Worm (Caenorhabditis elegans) whole organism, young adult: ENCODE measurements around the gene C04H5.1.

ENCODE experiments used
- B0035.1 ChIP-seq: sonication (generic microtip); optimal IDR thresholded peaks from 2 replicates; lab custom pipeline; 2016; ENCODE audit warnings: missing genetic modification characterization, mild to moderate bottlenecking, missing compliant biosample characterization, missing genotype, missing genetic modification reagents
- D2030.7 ChIP-seq: fragments of 200-800 bp; sonication (Bioruptor generic); IDR thresholded peaks from 2 replicates; pipeline ENCODE4 v1.3.6; 2022; ENCODE audit warnings: missing genetic modification reagents, missing genetic modification characterization, missing compliant biosample characterization
- F22D6.2 ChIP-seq: sonication (generic microtip); optimal IDR thresholded peaks from 2 replicates; lab custom pipeline; 2016; ENCODE audit warnings: mild to moderate bottlenecking, missing genetic modification characterization, missing compliant biosample characterization
- F23B12.7 ChIP-seq: sonication (generic microtip); optimal IDR thresholded peaks from 2 replicates; lab custom pipeline; 2017; ENCODE audit warnings: missing genetic modification characterization, mild to moderate bottlenecking, missing compliant biosample characterization, antibody characterized with exemption, moderate library complexity; ENCODE audit not compliant: insufficient read depth
- F33H1.4 ChIP-seq: fragments of 200-800 bp; sonication (Bioruptor generic); IDR thresholded peaks from 2 replicates; pipeline ENCODE4 v1.3.6; 2022; ENCODE audit warnings: missing genetic modification reagents, missing genetic modification characterization, missing compliant biosample characterization
- F52B5.7 ChIP-seq: sonication (generic microtip); optimal IDR thresholded peaks from 2 replicates; lab custom pipeline; 2016; ENCODE audit warnings: mild to moderate bottlenecking, missing genetic modification characterization, missing compliant biosample characterization
- ama-1 ChIP-seq, 3 experiments: fragments of 150-350 bp in 1 of 3; sonication (generic microtip) in 2 of 3; optimal IDR thresholded peaks; 2 replicates each; lab custom pipeline; 2014 to 2018; ENCODE audit warnings: missing biosample characterization in 2 of 3, missing genetic modification characterization in 2 of 3, missing genetic modification reagents in 2 of 3
- ceh-91 ChIP-seq: fragments of 200-800 bp; sonication (Bioruptor generic); IDR thresholded peaks from 2 replicates; pipeline ENCODE4 v1.3.6; 2022; ENCODE audit warnings: missing genetic modification reagents, missing genetic modification characterization, missing compliant biosample characterization
- chd-7 ChIP-seq: sonication (generic microtip); optimal IDR thresholded peaks from 2 replicates; lab custom pipeline; 2016; ENCODE audit warnings: mild to moderate bottlenecking, missing genetic modification characterization, moderate library complexity, missing compliant biosample characterization
- dox-1 ChIP-seq: fragments of 200-800 bp; sonication (Bioruptor generic); IDR thresholded peaks from 2 replicates; pipeline ENCODE4 v1.3.6; 2022; ENCODE audit warnings: missing genetic modification reagents, missing genetic modification characterization, missing compliant biosample characterization
- dpl-1 ChIP-seq: fragments of 150-350 bp; optimal IDR thresholded peaks from 2 replicates; lab custom pipeline; 2014; ENCODE audit warnings: missing biosample characterization, missing genetic modification reagents, missing genetic modification characterization
- efl-1 ChIP-seq: fragments of 150-350 bp; optimal IDR thresholded peaks from 2 replicates; lab custom pipeline; 2014; ENCODE audit warnings: missing biosample characterization, missing genetic modification reagents, missing genetic modification characterization
- egl-44 ChIP-seq: fragments of 200-800 bp; sonication (Bioruptor generic); IDR thresholded peaks from 2 replicates; pipeline ENCODE4 v1.3.6; 2022; ENCODE audit warnings: missing genetic modification reagents, missing genetic modification characterization, missing compliant biosample characterization
- ets-4 ChIP-seq: fragments of 200-800 bp; sonication (Bioruptor generic); optimal IDR thresholded peaks from 2 replicates; lab custom pipeline; 2018; ENCODE audit warnings: mild to moderate bottlenecking, missing genetic modification characterization, missing compliant biosample characterization
- fkh-3 ChIP-seq: sonication (generic microtip); optimal IDR thresholded peaks from 2 replicates; lab custom pipeline; 2016; ENCODE audit warnings: mild to moderate bottlenecking, missing genetic modification characterization, missing compliant biosample characterization
- him-1 ChIP-seq: sonication (generic microtip); optimal IDR thresholded peaks from 2 replicates; lab custom pipeline; 2016; ENCODE audit warnings: missing genotype, missing genetic modification reagents, missing genetic modification characterization, missing compliant biosample characterization
- hlh-26 ChIP-seq: fragments of 200-800 bp; sonication (Bioruptor generic); conservative IDR thresholded peaks from 2 replicates; pipeline ENCODE4 v1.3.6; 2022; ENCODE audit warnings: missing genetic modification reagents, missing genetic modification characterization, missing compliant biosample characterization
- hmg-20 ChIP-seq: fragments of 200-800 bp; sonication (Bioruptor generic); IDR thresholded peaks from 2 replicates; pipeline ENCODE4 v1.3.6; 2022; ENCODE audit warnings: missing genetic modification reagents, missing genetic modification characterization, missing compliant biosample characterization
- hrde-1 ChIP-seq: sonication (generic microtip); optimal IDR thresholded peaks from 2 replicates; lab custom pipeline; 2016; ENCODE audit warnings: missing genetic modification characterization, mild to moderate bottlenecking, missing compliant biosample characterization, moderate library complexity, missing genotype, missing genetic modification reagents, borderline replicate concordance
- let-526 ChIP-seq: fragments of 200-800 bp; sonication (Bioruptor generic); IDR thresholded peaks from 2 replicates; pipeline ENCODE4 v1.3.6; 2022; ENCODE audit warnings: missing genetic modification reagents, missing genetic modification characterization, missing compliant biosample characterization
- lin-54 ChIP-seq: fragments of 200-800 bp; sonication (Bioruptor generic); optimal IDR thresholded peaks from 2 replicates; lab custom pipeline; 2018; ENCODE audit warnings: mild to moderate bottlenecking, missing genetic modification characterization, missing compliant biosample characterization
- lir-1 ChIP-seq: fragments of 200-800 bp; sonication (Bioruptor generic); conservative IDR thresholded peaks from 2 replicates; pipeline ENCODE4 v1.3.6; 2022; ENCODE audit warnings: missing genetic modification reagents, missing genetic modification characterization, missing compliant biosample characterization
- lsl-1 ChIP-seq: fragments of 200-800 bp; sonication (Bioruptor generic); optimal IDR thresholded peaks from 2 replicates; lab custom pipeline; 2018; ENCODE audit warnings: mild to moderate bottlenecking, missing genetic modification characterization, moderate library complexity, missing compliant biosample characterization
- madf-6 ChIP-seq: fragments of 200-800 bp; sonication (Bioruptor generic); IDR thresholded peaks from 2 replicates; pipeline ENCODE4 v1.3.6; 2022; ENCODE audit warnings: missing genetic modification reagents, missing genetic modification characterization, missing compliant biosample characterization
- madf-8 ChIP-seq: fragments of 200-800 bp; sonication (Bioruptor generic); conservative IDR thresholded peaks from 2 replicates; pipeline ENCODE4 v1.3.6; 2022; ENCODE audit warnings: missing genetic modification reagents, missing genetic modification characterization, missing compliant biosample characterization
- mes-4 ChIP-seq: sonication (generic microtip); optimal IDR thresholded peaks from 2 replicates; lab custom pipeline; 2016; ENCODE audit warnings: missing genotype, missing genetic modification characterization, missing compliant biosample characterization
- nhr-27 ChIP-seq: fragments of 200-800 bp; sonication (Bioruptor generic); optimal IDR thresholded peaks from 2 replicates; lab custom pipeline; 2018; ENCODE audit warnings: mild to moderate bottlenecking, missing genetic modification characterization, moderate library complexity, missing compliant biosample characterization
- nhr-90 ChIP-seq: sonication (generic microtip); optimal IDR thresholded peaks from 2 replicates; lab custom pipeline; 2016; ENCODE audit warnings: missing genotype, mild to moderate bottlenecking, missing genetic modification characterization, missing compliant biosample characterization
- rcor-1 ChIP-seq: fragments of 200-800 bp; sonication (Bioruptor generic); IDR thresholded peaks from 2 replicates; pipeline ENCODE4 v1.3.6; 2022; ENCODE audit warnings: missing genetic modification reagents, missing genetic modification characterization, missing compliant biosample characterization
- repo-1 ChIP-seq: sonication (generic microtip); optimal IDR thresholded peaks from 2 replicates; lab custom pipeline; 2017; ENCODE audit warnings: mild to moderate bottlenecking, missing genetic modification characterization, missing compliant biosample characterization
- sdz-38 ChIP-seq: sonication (generic microtip); optimal IDR thresholded peaks from 2 replicates; lab custom pipeline; 2016; ENCODE audit warnings: missing genotype, missing genetic modification characterization, missing compliant biosample characterization
- snpc-1.1 ChIP-seq: sonication (generic microtip); optimal IDR thresholded peaks from 2 replicates; lab custom pipeline; 2017; ENCODE audit warnings: missing genetic modification characterization, mild to moderate bottlenecking, missing compliant biosample characterization, antibody characterized with exemption, moderate library complexity, missing genotype, missing genetic modification reagents; ENCODE audit not compliant: insufficient read depth
- snpc-1.3 ChIP-seq: sonication (generic microtip); optimal IDR thresholded peaks from 2 replicates; lab custom pipeline; 2017; ENCODE audit warnings: missing genetic modification characterization, mild to moderate bottlenecking, missing compliant biosample characterization, antibody characterized with exemption, moderate library complexity, missing genotype, missing genetic modification reagents; ENCODE audit not compliant: insufficient read depth
- somi-1 ChIP-seq: fragments of 200-800 bp; sonication (Bioruptor generic); optimal IDR thresholded peaks from 2 replicates; lab custom pipeline; 2018; ENCODE audit warnings: mild to moderate bottlenecking, missing genetic modification characterization, missing compliant biosample characterization
- tbp1 ChIP-seq: fragments of 200-800 bp; sonication (Bioruptor generic); optimal IDR thresholded peaks from 2 replicates; lab custom pipeline; 2018; ENCODE audit warnings: mild to moderate bottlenecking, missing genetic modification characterization, missing compliant biosample characterization
- tbx-9 ChIP-seq: sonication (generic microtip); optimal IDR thresholded peaks from 2 replicates; lab custom pipeline; 2016; ENCODE audit warnings: borderline replicate concordance, missing genetic modification characterization, inconsistent platforms, missing compliant biosample characterization
- unc-62 ChIP-seq: fragments of 150-350 bp; optimal IDR thresholded peaks from 2 replicates; lab custom pipeline; 2014; ENCODE audit warnings: missing biosample characterization, missing genetic modification reagents, missing genetic modification characterization
- xnd-1 ChIP-seq: sonication (generic microtip); optimal IDR thresholded peaks from 2 replicates; lab custom pipeline; 2016; ENCODE audit warnings: missing genotype, missing genetic modification reagents, missing genetic modification characterization, missing compliant biosample characterization
- ztf-18 ChIP-seq: sonication (generic microtip); optimal IDR thresholded peaks from 2 replicates; lab custom pipeline; 2016; ENCODE audit warnings: missing genotype, mild to moderate bottlenecking, missing genetic modification characterization, missing compliant biosample characterization
- ztf-22 ChIP-seq: fragments of 200-800 bp; sonication (Bioruptor generic); optimal IDR thresholded peaks from 2 replicates; lab custom pipeline; 2018; ENCODE audit warnings: mild to moderate bottlenecking, missing genetic modification characterization, moderate library complexity, missing compliant biosample characterization
- ztf-25 ChIP-seq: fragments of 200-800 bp; sonication (Bioruptor generic); IDR thresholded peaks from 2 replicates; pipeline ENCODE4 v1.3.6; 2022; ENCODE audit warnings: missing genetic modification reagents, missing genetic modification characterization, missing compliant biosample characterization
- ztf-26 ChIP-seq: sonication (generic microtip); optimal IDR thresholded peaks from 2 replicates; lab custom pipeline; 2017; ENCODE audit warnings: missing genetic modification characterization, missing compliant biosample characterization
- ztf-6 ChIP-seq: fragments of 200-800 bp; sonication (Bioruptor generic); IDR thresholded peaks from 2 replicates; pipeline ENCODE4 v1.3.6; 2022; ENCODE audit warnings: missing genetic modification reagents, missing genetic modification characterization, missing compliant biosample characterization

Gene C04H5.1

DNA sequence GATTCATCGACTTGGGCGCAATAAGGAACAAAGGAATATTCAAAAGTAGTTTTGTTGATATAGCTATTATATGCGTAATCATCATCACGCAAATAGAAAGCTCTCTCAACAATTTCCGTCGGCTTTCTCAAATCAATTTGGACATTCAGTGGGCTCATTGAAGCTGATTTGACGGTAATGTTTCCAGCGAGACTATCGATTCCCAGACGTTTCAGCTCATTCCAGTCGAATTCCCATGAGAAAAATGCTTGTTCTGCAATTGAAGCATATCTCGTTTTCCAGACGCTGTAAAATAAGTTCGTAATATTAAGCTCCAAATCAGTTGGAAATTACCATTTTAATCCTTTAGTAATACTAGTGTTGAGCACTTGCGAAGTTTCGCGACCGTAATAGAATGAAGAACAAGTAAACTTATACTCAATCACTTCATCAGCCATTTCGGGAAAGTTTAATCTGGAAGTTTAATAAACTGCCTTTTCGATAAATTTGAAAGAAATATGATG is 11.0 kb upstream of the C04H5.1 start, which contains the start of gene btb-20:
Gene btb-20, minus strand, starts transcription at position 453 of the 503 bp plus-strand sequence.
- no peak for TF ChIP-seq B0035.1
- TF ChIP-seq lir-1 (GFP tag; lab: Robert Waterston, UW), result no peak
- no peak for TF ChIP-seq ets-4 (GFP tag; lab: Kevin White, UChicago)
- no peak for TF ChIP-seq rcor-1 (GFP tag; lab: Robert Waterston, UW)
- TF ChIP-seq ztf-25, result no peak

DNA sequence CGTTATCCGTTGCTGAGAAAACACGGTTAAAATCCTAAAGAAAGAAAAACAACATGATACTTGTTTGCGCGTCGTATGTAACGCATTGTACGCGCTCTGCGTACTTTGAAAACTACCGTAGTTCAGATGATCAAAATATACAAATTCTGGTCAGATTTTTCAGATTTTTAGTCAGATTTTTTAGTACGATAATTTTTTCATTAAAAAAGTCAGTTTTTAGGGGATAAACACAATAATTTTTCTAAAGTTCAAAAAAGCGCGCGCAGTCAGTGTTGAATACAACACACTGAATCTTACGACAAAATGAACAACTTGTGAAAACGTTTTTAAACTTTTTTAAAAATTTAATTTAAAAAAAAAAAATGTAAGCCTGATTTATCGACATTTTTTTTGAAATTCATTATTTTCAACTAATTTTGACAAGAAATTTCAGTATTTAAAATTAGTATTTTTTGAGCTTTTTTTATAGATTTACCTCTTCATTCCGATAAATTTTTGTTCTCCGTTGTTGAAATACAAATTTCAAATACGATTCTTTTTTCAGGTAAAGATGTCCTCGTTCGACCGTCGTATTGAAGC is 10.4 kb upstream of the C04H5.1 start, which contains the start of gene pot-2:
Gene pot-2, plus strand, starts transcription at position 529 of the 579 bp plus-strand sequence.
- TF ChIP-seq hrde-1 (no peak), lsl-1 (GFP tag; lab: Kevin White, UChicago) (peak; percentile 87), lin-54 (GFP tag; lab: Kevin White, UChicago) (peak; percentile 26), dox-1 (GFP tag; lab: Robert Waterston, UW) (no peak), tbx-9 (tag; lab: Kevin White, UChicago) (no peak), tbp1 (GFP tag; lab: Kevin White, UChicago) (no peak), ztf-18 (tag; lab: Kevin White, UChicago) (no peak), ztf-22 (GFP tag; lab: Kevin White, UChicago) (no peak), snpc-1.3 (peak; percentile 16), snpc-1.1 (tag; lab: Kevin White, UChicago) (no peak), nhr-27 (no peak), ztf-6 (GFP tag; lab: Robert Waterston, UW) (no peak), him-1 (no peak), xnd-1 (peak; percentile 49), mes-4 (tag; lab: Kevin White, UChicago) (no peak), dpl-1 (GFP tag; lab: Kevin White, UChicago) (no peak), ama-1 (optimal IDR thresholded peaks at IDR 0.05; lab: Kevin White, UChicago) (no peak), ama-1 (GFP tag; optimal IDR thresholded peaks at IDR 0.05; lab: Kevin White, UChicago) (no peak), repo-1 (no peak), hmg-20 (GFP tag; lab: Robert Waterston, UW) (no peak), F22D6.2 (tag; lab: Kevin White, UChicago) (no peak), D2030.7 (GFP tag; lab: Robert Waterston, UW) (peak; percentile 50; the same call in 1 of the 2 replicates), F33H1.4 (0 out of 2 replicates have a peak, but pooled peaks have one; percentile 17), sdz-38 (tag; lab: Kevin White, UChicago) (no peak), madf-8 (GFP tag; lab: Robert Waterston, UW) (peak; percentile 58), hlh-26 (GFP tag; lab: Robert Waterston, UW) (no peak), efl-1 (GFP tag; lab: Kevin White, UChicago) (peak; percentile 75), egl-44 (no peak), F23B12.7 (tag; lab: Kevin White, UChicago) (no peak), chd-7 (tag; lab: Kevin White, UChicago) (no peak), nhr-90 (no peak), somi-1 (no peak), madf-6 (GFP tag; lab: Robert Waterston, UW) (peak; percentile 80), unc-62 (GFP tag; lab: Kevin White, UChicago) (no peak), ceh-91 (GFP tag; lab: Robert Waterston, UW) (0 out of 2 replicates have a peak, but pooled peaks have one; percentile 13), F52B5.7 (tag; lab: Kevin White, UChicago) (no peak), ztf-26 (tag; lab: Kevin White, UChicago) (no peak), fkh-3 (tag; lab: Kevin White, UChicago) (no peak), let-526 (no peak)
- TF ChIP-seq, all 124 proteins: peak for 10
